Fruit fly (Drosophila melanogaster): ENCODE data around the gene CG18675.

CG18675 gene

DNA sequence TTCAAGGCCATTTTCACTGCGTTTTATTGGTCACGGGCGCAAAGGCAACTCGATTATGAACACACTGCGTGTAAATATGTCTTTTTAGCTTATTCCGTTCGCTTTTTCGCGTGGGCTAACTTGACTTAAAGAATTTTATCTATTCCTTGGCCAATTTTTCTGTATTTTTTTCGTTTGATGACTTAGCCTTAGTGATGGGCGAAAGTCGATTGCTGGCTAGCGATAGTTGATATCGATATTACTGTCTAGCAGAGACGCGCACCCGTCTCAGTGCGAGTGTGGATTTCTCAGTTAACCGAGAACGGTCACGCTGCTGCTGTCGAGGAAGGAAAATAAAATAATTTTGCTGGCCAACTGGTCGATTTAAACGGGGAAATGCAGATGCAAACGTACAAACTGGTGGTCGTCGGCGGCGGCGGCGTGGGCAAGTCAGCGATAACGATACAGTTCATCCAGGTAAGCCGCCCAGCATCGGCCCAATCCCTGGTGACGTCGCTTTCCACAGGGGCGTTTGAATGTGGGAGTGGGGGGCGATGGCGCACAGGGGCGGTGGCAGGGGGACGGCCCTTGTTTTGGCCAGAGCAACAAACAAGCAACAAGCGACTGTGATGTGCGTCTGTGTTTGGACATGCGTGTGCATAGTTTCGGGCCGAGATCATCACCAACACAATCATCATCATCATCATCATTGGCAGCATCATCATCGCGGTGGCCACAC is 34.7 kb upstream of the CG18675 start, which contains the start of the genes Rop and Ras64B:
TSS of gene Rop (minus strand) at position 193 of the 718 bp plus-strand sequence.
TSS of gene Ras64B (plus strand) at position 273 of the 718 bp plus-strand sequence.
- TF ChIP-seq Mnt (GFP tag; optimal IDR thresholded peaks at IDR 0.05), result peak; percentile 36
- no peak for TF ChIP-seq cic (GFP tag; optimal IDR thresholded peaks at IDR 0.05)
- TF ChIP-seq CG12768 (GFP tag; optimal IDR thresholded peaks at IDR 0.05), result no peak
- no peak for TF ChIP-seq CG5204 (GFP tag; optimal IDR thresholded peaks at IDR 0.05)
- peak; percentile 35 for TF ChIP-seq CG11617 (GFP tag; optimal IDR thresholded peaks at IDR 0.05)
- no peak for TF ChIP-seq CG7045 (GFP tag; optimal IDR thresholded peaks at IDR 0.05)
- TF ChIP-seq pad (GFP tag; optimal IDR thresholded peaks at IDR 0.05), result no peak
- TF ChIP-seq kay (GFP tag; ENCODE audit: borderline replicate concordance), result no peak
- TF ChIP-seq cnc (optimal IDR thresholded peaks at IDR 0.05), result no peak
- TF ChIP-seq CG1620 (GFP tag; optimal IDR thresholded peaks at IDR 0.05), result peak; percentile 54
- TF ChIP-seq Crg-1 (GFP tag; optimal IDR thresholded peaks at IDR 0.05), result no peak
- TF ChIP-seq Hr96 (GFP tag; optimal IDR thresholded peaks at IDR 0.05), result no peak
- TF ChIP-seq CG14711 (tag; optimal IDR thresholded peaks at IDR 0.05), result peak; percentile 12
- TF ChIP-seq tj (GFP tag; optimal IDR thresholded peaks at IDR 0.05), result no peak
- peak; percentile 24 for TF ChIP-seq CG33017 (tag; optimal IDR thresholded peaks at IDR 0.05)
- TF ChIP-seq bab1 (GFP tag; optimal IDR thresholded peaks at IDR 0.05), result peak; percentile 75
- TF ChIP-seq ovo (GFP tag; optimal IDR thresholded peaks at IDR 0.05), result no peak
- TF ChIP-seq CG7101 (tag; optimal IDR thresholded peaks at IDR 0.05), result peak; percentile 21
- TF ChIP-seq Clk (GFP tag; optimal IDR thresholded peaks at IDR 0.05), result no peak
- TF ChIP-seq toe (GFP tag; optimal IDR thresholded peaks at IDR 0.05), result no peak

DNA sequence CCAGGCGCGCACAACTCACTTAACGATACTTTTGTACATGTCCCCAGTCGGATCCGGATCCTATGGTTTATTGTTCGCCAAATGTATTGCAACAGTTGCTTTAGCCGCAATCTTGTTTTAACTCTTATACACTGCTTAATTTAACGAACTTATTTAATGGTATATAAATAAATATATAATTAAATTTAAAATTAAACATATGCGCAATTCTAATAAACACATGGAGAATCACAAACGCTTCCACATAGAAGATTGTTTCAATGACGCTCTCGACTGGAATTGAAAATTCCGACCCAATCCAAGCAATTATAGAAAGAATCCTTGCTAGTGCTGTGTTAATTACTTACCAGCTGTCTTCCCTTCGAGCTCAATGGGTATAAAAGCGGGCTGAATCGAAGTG is 32.5 kb upstream of the CG18675 start, which contains the start of gene Akh:
TSS of gene Akh (plus strand) at position 301 of the 400 bp plus-strand sequence.
- no peak for TF ChIP-seq Crg-1 (GFP tag; optimal IDR thresholded peaks at IDR 0.05)
- no peak for TF ChIP-seq CG33017 (tag; optimal IDR thresholded peaks at IDR 0.05)
- no peak for TF ChIP-seq CG5204 (GFP tag; optimal IDR thresholded peaks at IDR 0.05)
- TF ChIP-seq Hr96 (GFP tag; optimal IDR thresholded peaks at IDR 0.05), result no peak
- TF ChIP-seq bab1 (GFP tag; optimal IDR thresholded peaks at IDR 0.05), result no peak
- TF ChIP-seq CG1620 (GFP tag; optimal IDR thresholded peaks at IDR 0.05), result no peak
- TF ChIP-seq CG14711 (tag; optimal IDR thresholded peaks at IDR 0.05), result no peak
- no peak for TF ChIP-seq Clk (GFP tag; optimal IDR thresholded peaks at IDR 0.05)
- no peak for TF ChIP-seq CG11617 (GFP tag; optimal IDR thresholded peaks at IDR 0.05)
- TF ChIP-seq kay (GFP tag; ENCODE audit: borderline replicate concordance), result no peak
- no peak for TF ChIP-seq Mnt (GFP tag; optimal IDR thresholded peaks at IDR 0.05)
- no peak for TF ChIP-seq pad (GFP tag; optimal IDR thresholded peaks at IDR 0.05)

DNA sequence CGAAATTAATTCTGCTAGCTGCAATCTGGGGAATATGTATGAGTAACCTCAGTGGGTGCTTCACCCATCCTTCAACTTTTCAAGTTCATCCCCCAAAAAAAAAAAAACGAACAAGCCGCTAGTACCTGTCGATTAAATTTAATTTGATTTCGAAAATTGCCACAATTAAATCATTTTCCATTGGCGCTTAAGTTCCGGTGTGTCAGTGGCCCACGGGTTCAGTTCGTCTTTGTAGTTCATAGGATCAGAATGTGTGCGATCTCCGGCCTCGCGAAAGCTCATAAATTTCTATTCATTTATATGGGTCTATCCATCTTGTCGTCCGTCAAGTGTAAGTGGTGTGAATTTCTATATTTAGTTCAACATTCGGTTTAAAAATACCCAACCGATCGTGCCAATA is 31.6 kb upstream of the CG18675 start, which contains the start of gene CG32260:
TSS of gene CG32260 (plus strand) at position 301 of the 400 bp plus-strand sequence.
- no peak for TF ChIP-seq kay (GFP tag; ENCODE audit: borderline replicate concordance)

DNA sequence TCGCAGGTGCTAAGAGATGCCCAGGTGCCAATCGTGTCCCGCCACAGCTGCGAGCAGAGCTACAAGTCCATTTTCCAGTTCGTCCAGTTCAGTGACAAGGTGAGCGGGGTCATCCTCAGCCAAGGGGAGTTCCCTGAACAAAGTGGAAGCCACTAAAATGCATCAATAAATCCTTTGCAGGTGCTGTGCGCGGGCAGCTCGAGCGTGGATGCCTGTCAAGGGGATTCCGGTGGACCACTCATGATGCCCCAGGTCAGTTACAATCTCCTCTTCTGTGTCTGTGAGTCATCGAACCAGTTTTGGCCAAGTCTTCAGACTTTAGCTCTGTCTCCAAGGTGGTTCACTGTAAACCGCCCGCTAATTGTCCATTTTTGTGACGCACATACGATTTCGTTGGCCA is 28.5 kb upstream of the CG18675 start:
- TF ChIP-seq Clk (GFP tag; optimal IDR thresholded peaks at IDR 0.05) (no peak), CG33017 (tag; optimal IDR thresholded peaks at IDR 0.05) (no peak), Mnt (GFP tag; optimal IDR thresholded peaks at IDR 0.05) (no peak)

DNA sequence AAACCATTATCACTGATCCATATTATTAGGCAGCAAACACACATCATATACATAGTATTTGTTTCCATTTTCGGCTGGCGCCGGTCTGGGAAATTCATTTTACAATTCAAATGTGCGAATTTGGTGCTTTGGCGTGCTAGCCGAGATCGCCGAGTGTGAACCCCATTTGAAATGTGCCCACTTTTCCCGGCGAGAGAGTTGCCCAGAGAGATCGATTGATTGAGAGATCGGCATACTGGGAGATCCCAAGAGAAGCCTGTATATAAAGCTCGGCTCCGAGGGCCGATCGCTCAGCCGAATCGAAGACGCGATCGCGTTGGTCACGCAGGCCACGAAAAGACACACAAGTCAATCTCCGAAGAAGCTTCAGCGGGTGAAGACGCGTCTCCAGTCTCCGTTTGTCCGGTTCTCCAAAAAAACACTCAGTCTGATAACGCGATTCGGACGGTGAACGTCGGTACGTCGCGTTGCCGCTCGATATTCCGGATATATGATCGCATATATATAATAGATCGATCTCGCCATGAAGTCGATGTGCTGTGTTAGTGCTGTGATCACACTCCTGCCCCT is 25.2 kb upstream of the CG18675 start, which contains the start of gene CG1299:
TSS of gene CG1299 (plus strand) at position 291 of the 570 bp plus-strand sequence.
- TF ChIP-seq bab1 (GFP tag; optimal IDR thresholded peaks at IDR 0.05) (no peak), CG14711 (tag; optimal IDR thresholded peaks at IDR 0.05) (no peak), pad (GFP tag; optimal IDR thresholded peaks at IDR 0.05) (no peak), CG7101 (tag; optimal IDR thresholded peaks at IDR 0.05) (no peak), Crg-1 (GFP tag; optimal IDR thresholded peaks at IDR 0.05) (no peak), CG33017 (tag; optimal IDR thresholded peaks at IDR 0.05) (no peak), CG11617 (GFP tag; optimal IDR thresholded peaks at IDR 0.05) (no peak), ovo (GFP tag; optimal IDR thresholded peaks at IDR 0.05) (no peak)

dm6 chr3L:4157852-4158251 is 15.8 kb upstream of the CG18675 start:
- TF ChIP-seq pad (GFP tag; optimal IDR thresholded peaks at IDR 0.05) (no peak), CG12768 (GFP tag; optimal IDR thresholded peaks at IDR 0.05) (no peak), CG7045 (GFP tag; optimal IDR thresholded peaks at IDR 0.05) (no peak), Crg-1 (GFP tag; optimal IDR thresholded peaks at IDR 0.05) (no peak), CG11617 (GFP tag; optimal IDR thresholded peaks at IDR 0.05) (no peak), tj (GFP tag; optimal IDR thresholded peaks at IDR 0.05) (no peak)

dm6 chr3L:4158361-4158760 is 15.3 kb upstream of the CG18675 start:
- TF ChIP-seq CG33017 (tag; optimal IDR thresholded peaks at IDR 0.05) (no peak), toe (GFP tag; optimal IDR thresholded peaks at IDR 0.05) (no peak)
